Worm (Caenorhabditis elegans): Measurements from ENCODE around the gene mcm-5.

mcm-5 gene

DNA sequence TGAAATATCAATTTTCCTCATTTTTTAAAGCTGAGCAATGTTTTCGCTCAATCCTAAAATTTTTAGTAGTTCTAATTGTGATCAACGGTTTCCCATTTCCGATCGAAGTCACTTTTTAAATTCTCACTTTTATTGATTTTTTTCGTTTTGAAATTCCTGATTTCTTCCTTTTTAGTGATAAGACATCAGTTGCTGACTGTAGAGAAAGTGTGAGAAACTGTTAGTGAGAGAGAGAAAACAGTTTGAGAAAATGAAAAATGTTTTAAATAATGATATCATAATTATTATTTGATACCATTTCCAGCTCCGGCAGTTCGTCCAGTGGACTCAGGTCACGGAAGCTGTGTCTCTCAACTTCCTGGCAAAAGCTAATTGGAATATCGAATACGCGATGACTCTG is 23.4 kb upstream of the mcm-5 start:
- TF ChIP-seq hlh-4 (tag; optimal IDR thresholded peaks at IDR 0.05) (no peak), rnt-1 (tag; optimal IDR thresholded peaks at IDR 0.05) (no peak), zag-1 (tag; optimal IDR thresholded peaks at IDR 0.05) (no peak), grh-1 (GFP tag; IDR thresholded peaks at IDR 0.05) (no peak), pax-3 (tag; optimal IDR thresholded peaks at IDR 0.05) (no peak), mef-2 (tag; optimal IDR thresholded peaks at IDR 0.05) (no peak), sptf-1 (tag; optimal IDR thresholded peaks at IDR 0.05) (no peak)

DNA sequence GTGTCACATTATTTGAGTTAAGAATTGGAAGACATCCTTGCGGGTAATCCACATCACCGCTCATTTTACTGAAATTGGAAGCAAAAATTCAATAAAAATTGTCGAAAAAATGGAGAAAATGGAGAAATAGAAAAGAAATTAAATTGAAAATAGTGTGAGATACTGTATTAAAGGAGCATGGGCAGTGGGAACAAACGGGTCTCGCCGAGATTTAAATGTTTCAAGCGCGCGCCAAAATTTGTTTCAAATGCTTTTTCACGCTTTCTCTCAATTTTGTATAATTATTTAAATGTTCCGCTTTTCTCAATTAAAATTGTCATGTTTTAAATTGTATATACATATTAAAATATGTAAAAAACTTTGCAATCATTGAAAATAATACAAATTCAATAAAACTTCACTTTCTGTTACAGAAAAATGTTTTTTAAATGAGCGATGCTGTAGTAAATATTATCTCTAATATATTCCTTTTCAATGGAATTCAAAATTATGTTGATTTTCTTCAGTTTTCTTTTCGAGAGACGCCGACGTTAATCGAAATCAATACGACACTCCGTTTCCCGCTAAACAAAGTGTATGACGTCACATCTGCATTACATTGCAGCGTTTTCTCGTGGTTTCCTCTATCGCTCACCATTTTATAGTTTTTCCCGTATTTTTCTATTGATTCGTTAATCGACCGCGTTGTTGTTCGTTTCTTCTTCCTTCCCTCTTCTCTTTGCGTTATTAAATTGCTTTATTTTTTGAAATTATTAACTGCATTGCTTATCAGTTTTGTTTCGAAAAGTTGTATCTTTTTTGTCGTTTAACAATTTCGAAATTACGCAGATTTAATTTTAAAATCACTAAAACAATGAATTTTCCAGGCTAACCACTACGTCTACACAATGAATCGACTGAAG is 22.2 kb upstream of the mcm-5 start, which contains the start of the genes evl-14 and dcn-1:
TSS of gene evl-14 (minus strand) at position 68 of the 902 bp plus-strand sequence.
TSS of gene dcn-1 (plus strand) at position 852 of the 902 bp plus-strand sequence.
- TF ChIP-seq sptf-1 (tag; optimal IDR thresholded peaks at IDR 0.05) (no peak), fkh-4 (tag; optimal IDR thresholded peaks at IDR 0.05; ENCODE audit: borderline replicate concordance) (no peak), mep-1 (tag; optimal IDR thresholded peaks at IDR 0.05) (peak; percentile 86), nhr-20 (tag; optimal IDR thresholded peaks at IDR 0.05) (peak; percentile 86), nhr-28 (tag; optimal IDR thresholded peaks at IDR 0.05) (no peak), ceh-63 (GFP tag; optimal IDR thresholded peaks at IDR 0.05) (no peak), C16A3.4 (tag; optimal IDR thresholded peaks at IDR 0.05) (peak; percentile 84), jun-1 (tag; optimal IDR thresholded peaks at IDR 0.05) (peak; percentile 50), lin-35 (GFP tag; optimal IDR thresholded peaks at IDR 0.05) (peak; percentile 73 to 87), snpc-4 (tag; optimal IDR thresholded peaks at IDR 0.05) (peak; percentile 11), hlh-17 (GFP tag; optimal IDR thresholded peaks at IDR 0.05; ENCODE audit: borderline replicate concordance) (no peak), vab-15 (tag; optimal IDR thresholded peaks at IDR 0.05) (no peak), egl-27 (tag; optimal IDR thresholded peaks at IDR 0.05) (no peak), Y116A8C.19 (tag; optimal IDR thresholded peaks at IDR 0.05; ENCODE audit: borderline replicate concordance) (no peak), hpl-2 (GFP tag; optimal IDR thresholded peaks at IDR 0.05) (peak; percentile 6), ceh-82 (tag; optimal IDR thresholded peaks at IDR 0.05) (peak in 2 of 3 experiments; percentile 69 to 82), unc-86 (tag; optimal IDR thresholded peaks at IDR 0.05) (peak; percentile 65), nhr-90 (tag; optimal IDR thresholded peaks at IDR 0.05; ENCODE audit: poor library complexity) (peak; percentile 64), isw-1 (GFP tag; IDR thresholded peaks at IDR 0.05) (peak; percentile 48), blmp-1 (tag; optimal IDR thresholded peaks at IDR 0.05) (peak; percentile 64), unc-130 (tag; optimal IDR thresholded peaks at IDR 0.05) (peak; percentile 60), sox-4 (tag; optimal IDR thresholded peaks at IDR 0.05) (no peak), irx-1 (tag; optimal IDR thresholded peaks at IDR 0.05) (no peak), fkh-8 (tag; optimal IDR thresholded peaks at IDR 0.05) (peak; percentile 83), nhr-47 (tag; optimal IDR thresholded peaks at IDR 0.05) (peak; percentile 79), fkh-10 (GFP tag; optimal IDR thresholded peaks at IDR 0.05) (no peak), snu-23 (GFP tag; optimal IDR thresholded peaks at IDR 0.05) (peak; percentile 91), dsc-1 (tag; optimal IDR thresholded peaks at IDR 0.05) (peak; percentile 56), lir-3 (tag; optimal IDR thresholded peaks at IDR 0.05; ENCODE audit: poor library complexity) (peak; percentile 61), skn-1 (tag; optimal IDR thresholded peaks at IDR 0.05) (peak; percentile 72), alr-1 (tag; optimal IDR thresholded peaks at IDR 0.05; ENCODE audit: borderline replicate concordance) (no peak), lin-39 (tag; optimal IDR thresholded peaks at IDR 0.05) (no peak), elt-3 (tag; optimal IDR thresholded peaks at IDR 0.05) (peak in 1 of 6 experiments; percentile 84), dpl-1 (GFP tag; optimal IDR thresholded peaks at IDR 0.05) (peak; percentile 71 to 76 (median 73)), lin-13 (GFP tag; optimal IDR thresholded peaks at IDR 0.05) (peak; percentile 68), xbp-1 (tag; optimal IDR thresholded peaks at IDR 0.05) (peak; percentile 82), elt-2 (tag; optimal IDR thresholded peaks at IDR 0.05) (no peak), ceh-88 (GFP tag; IDR thresholded peaks at IDR 0.05) (no peak), zag-1 (tag; optimal IDR thresholded peaks at IDR 0.05) (no peak), efl-1 (optimal IDR thresholded peaks at IDR 0.05) (peak; percentile 80 to 81), efl-1 (GFP tag; optimal IDR thresholded peaks at IDR 0.05 in 1 of 2) (peak; percentile 75 to 97), aly-2 (tag; optimal IDR thresholded peaks at IDR 0.05) (peak; percentile 15), nhr-85 (tag) (peak; percentile 36), swsn-7 (tag; optimal IDR thresholded peaks at IDR 0.05) (peak; percentile 78)
